Worm (Caenorhabditis elegans): Measurements from ENCODE around the gene F56C9.3.
A peak's percentile ranks its signal among the peaks of the same experiment; 100 is the strongest.

DNA sequence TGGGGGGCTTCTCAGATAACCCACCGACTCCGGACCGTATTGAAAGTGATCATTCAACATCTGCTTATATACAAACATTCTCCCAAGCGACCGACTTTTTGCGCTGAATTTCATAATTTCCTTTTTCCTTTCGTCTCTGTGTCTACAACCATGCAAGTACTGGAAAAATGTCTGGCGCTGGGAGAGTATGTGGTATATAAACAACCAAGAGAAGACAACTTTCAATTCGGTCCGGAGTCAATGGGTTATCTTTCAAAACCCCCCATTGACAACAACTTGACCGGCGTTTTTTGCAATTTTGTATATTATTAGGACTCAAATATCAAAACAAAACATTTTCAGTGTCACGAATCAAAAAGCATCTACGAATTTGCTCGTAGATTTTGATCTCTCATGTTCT, 32.6 kb upstream of the F56C9.3 start:
- no peak for TF ChIP-seq egl-5 (tag; optimal IDR thresholded peaks at IDR 0.05)
- peak; percentile 82 for TF ChIP-seq pha-4 (tag; optimal IDR thresholded peaks at IDR 0.05)
- no peak for TF ChIP-seq zag-1 (tag; optimal IDR thresholded peaks at IDR 0.05)
- TF ChIP-seq egl-27 (tag; optimal IDR thresholded peaks at IDR 0.05): no peak
- TF ChIP-seq ztf-11 (tag; optimal IDR thresholded peaks at IDR 0.05): no peak
- no peak for TF ChIP-seq lin-39 (tag; optimal IDR thresholded peaks at IDR 0.05)
- TF ChIP-seq skn-1 (tag; optimal IDR thresholded peaks at IDR 0.05): no peak
- no peak for TF ChIP-seq pqm-1 (tag; optimal IDR thresholded peaks at IDR 0.05)
- TF ChIP-seq ama-1 (optimal IDR thresholded peaks at IDR 0.05): no peak
- TF ChIP-seq nhr-77 (tag; optimal IDR thresholded peaks at IDR 0.05): peak; percentile 49
- no peak for TF ChIP-seq elt-1 (tag; optimal IDR thresholded peaks at IDR 0.05)
